Worm (Caenorhabditis elegans) whole organism, L4 larva: ENCODE data around the gene ani-2.
A peak's percentile ranks its signal among the peaks of the same experiment; 100 is the strongest.

ENCODE experiments used
- F26F4.8 ChIP-seq: fragments of 200-800 bp; sonication (Bioruptor generic); conservative IDR thresholded peaks from 2 replicates; pipeline ENCODE4 v1.3.6; 2022; ENCODE audit warnings: missing genetic modification characterization, missing compliant biosample characterization
- F44E2.7 ChIP-seq: fragments of 200-800 bp; sonication (Bioruptor generic); IDR thresholded peaks from 2 replicates; pipeline ENCODE4 v2.1.2; 2022; ENCODE audit warnings: missing genetic modification characterization, missing compliant biosample characterization
- F49E8.2 ChIP-seq: sonication (generic microtip); optimal IDR thresholded peaks from 2 replicates; lab custom pipeline; 2016; ENCODE audit warnings: missing compliant biosample characterization, mild to moderate bottlenecking, missing genetic modification characterization, borderline replicate concordance
- R02D3.7 ChIP-seq: fragments of 150-350 bp; sonication (generic microtip); optimal IDR thresholded peaks from 3 replicates; lab custom pipeline; 2014; ENCODE audit warnings: missing biosample characterization, missing genetic modification characterization
- T20F7.1 ChIP-seq: fragments of 200-800 bp; sonication (Bioruptor generic); optimal IDR thresholded peaks from 2 replicates; lab custom pipeline; 2018; ENCODE audit warnings: mild to moderate bottlenecking, missing genetic modification characterization, missing compliant biosample characterization
- Y75B8A.6 ChIP-seq: fragments of 200-800 bp; sonication (Bioruptor generic); IDR thresholded peaks from 2 replicates; pipeline ENCODE4 v1.3.6; 2022; ENCODE audit warnings: missing genetic modification reagents, missing genetic modification characterization, missing compliant biosample characterization
- ZK337.2 ChIP-seq: fragments of 200-800 bp; sonication (Bioruptor generic); IDR thresholded peaks from 2 replicates; pipeline ENCODE4 v1.3.6; 2022; ENCODE audit warnings: missing genetic modification reagents, missing genetic modification characterization, missing compliant biosample characterization
- ZK546.5 ChIP-seq, 2 experiments: sonication (generic microtip); optimal IDR thresholded peaks; 2 replicates each; lab custom pipeline; 2017; ENCODE audit warnings: missing biosample characterization in 2 of 2, missing genetic modification characterization in 2 of 2
- aha-1 ChIP-seq: fragments of 150-350 bp; peaks from one replicate; lab custom pipeline; 2014; ENCODE audit warnings: missing biosample characterization, missing genetic modification characterization
- attf-4 ChIP-seq: sonication (generic microtip); optimal IDR thresholded peaks from 3 replicates; lab custom pipeline; 2017; ENCODE audit warnings: missing biosample characterization, missing genetic modification characterization
- ceh-82 ChIP-seq: sonication (generic microtip); optimal IDR thresholded peaks from 2 replicates; lab custom pipeline; 2017; ENCODE audit warnings: missing biosample characterization, missing genetic modification characterization
- ces-1 ChIP-seq: fragments of 150-350 bp; sonication (generic microtip); optimal IDR thresholded peaks from 4 replicates; lab custom pipeline; 2014; ENCODE audit warnings: missing biosample characterization, missing genetic modification reagents, missing genetic modification characterization
- cey-2 ChIP-seq: sonication (generic microtip); optimal IDR thresholded peaks from 3 replicates; lab custom pipeline; 2017; ENCODE audit warnings: missing genetic modification characterization, mild to moderate bottlenecking, missing compliant biosample characterization, antibody characterized with exemption, borderline replicate concordance; ENCODE audit not compliant: insufficient read depth
- ctbp-1 ChIP-seq: fragments of 200-800 bp; sonication (Bioruptor generic); IDR thresholded peaks from 2 replicates; pipeline ENCODE4 v1.3.6; 2022; ENCODE audit warnings: missing genetic modification reagents, missing genetic modification characterization, missing compliant biosample characterization
- daf-12 ChIP-seq: fragments of 150-350 bp; optimal IDR thresholded peaks from 2 replicates; lab custom pipeline; 2014; ENCODE audit warnings: missing biosample characterization, missing genetic modification reagents, missing genetic modification characterization
- daf-8 ChIP-seq: fragments of 200-800 bp; sonication (Bioruptor generic); IDR thresholded peaks from 2 replicates; pipeline ENCODE4 v1.3.6; 2022; ENCODE audit warnings: missing genetic modification characterization, missing compliant biosample characterization
- dmd-6 ChIP-seq: fragments of 200-800 bp; sonication (Bioruptor generic); IDR thresholded peaks from 2 replicates; pipeline ENCODE4 v1.3.6; 2022; ENCODE audit warnings: missing genetic modification reagents, missing genetic modification characterization, missing compliant biosample characterization
- duxl-1 ChIP-seq: sonication (generic microtip); optimal IDR thresholded peaks from 2 replicates; lab custom pipeline; 2016; ENCODE audit warnings: mild to moderate bottlenecking, missing genetic modification characterization, moderate library complexity, missing compliant biosample characterization; ENCODE audit not compliant: poor library complexity
- egl-27 ChIP-seq: sonication (generic microtip); optimal IDR thresholded peaks from 3 replicates; lab custom pipeline; 2017; ENCODE audit warnings: missing biosample characterization, missing genetic modification reagents, missing genetic modification characterization
- egl-43 ChIP-seq: fragments of 200-800 bp; sonication (Bioruptor generic); IDR thresholded peaks from 2 replicates; pipeline ENCODE4 v1.3.6; 2022; ENCODE audit warnings: missing genetic modification reagents, missing genetic modification characterization, missing compliant biosample characterization
- fkh-10 ChIP-seq: fragments of 150-350 bp; optimal IDR thresholded peaks from 2 replicates; lab custom pipeline; 2014; ENCODE audit warnings: missing biosample characterization, missing genetic modification reagents, missing genetic modification characterization
- fos-1 ChIP-seq: fragments of 150-350 bp; optimal IDR thresholded peaks from 2 replicates; lab custom pipeline; 2014; ENCODE audit warnings: missing biosample characterization, missing genetic modification characterization
- gei-8 ChIP-seq: fragments of 200-800 bp; sonication (Bioruptor generic); optimal IDR thresholded peaks from 2 replicates; lab custom pipeline; 2018; ENCODE audit warnings: mild to moderate bottlenecking, missing genetic modification characterization, missing compliant biosample characterization
- lim-7 ChIP-seq: fragments of 200-800 bp; sonication (Bioruptor generic); IDR thresholded peaks from 2 replicates; pipeline ENCODE4 v1.3.6; 2022; ENCODE audit warnings: missing genetic modification characterization, missing compliant biosample characterization
- lin-15B ChIP-seq: fragments of 150-350 bp; sonication (generic microtip); optimal IDR thresholded peaks from 3 replicates; lab custom pipeline; 2014; ENCODE audit warnings: missing biosample characterization, missing genetic modification characterization
- lin-38 ChIP-seq: fragments of 200-800 bp; sonication (Bioruptor generic); IDR thresholded peaks from 2 replicates; pipeline ENCODE4 v1.3.6; 2022; ENCODE audit warnings: missing genetic modification reagents, missing genetic modification characterization, missing compliant biosample characterization
- lin-39 ChIP-seq: fragments of 150-350 bp; optimal IDR thresholded peaks from 2 replicates; lab custom pipeline; 2014; ENCODE audit warnings: missing biosample characterization, missing genetic modification reagents, missing genetic modification characterization
- lir-3 ChIP-seq: sonication (generic microtip); optimal IDR thresholded peaks from 2 replicates; lab custom pipeline; 2016; ENCODE audit warnings: mild to moderate bottlenecking, missing genetic modification characterization, missing compliant biosample characterization
- madf-5 ChIP-seq, 2 experiments: fragments of 200-800 bp; sonication (Bioruptor generic); IDR thresholded peaks; 2 replicates each; pipeline ENCODE4 v1.3.6; 2022; ENCODE audit warnings: missing compliant biosample characterization in 2 of 2, missing genetic modification characterization in 2 of 2
- madf-9 ChIP-seq: fragments of 200-800 bp; sonication (Bioruptor generic); conservative IDR thresholded peaks from 2 replicates; pipeline ENCODE4 v1.3.6; 2022; ENCODE audit warnings: missing genetic modification reagents, missing genetic modification characterization, missing compliant biosample characterization
- mxl-2 ChIP-seq: fragments of 200-800 bp; sonication (Bioruptor generic); conservative IDR thresholded peaks from 2 replicates; pipeline ENCODE4 v1.3.6; 2022; ENCODE audit warnings: missing genetic modification reagents, missing genetic modification characterization, missing compliant biosample characterization
- nhr-11 ChIP-seq: fragments of 150-350 bp; optimal IDR thresholded peaks from 2 replicates; lab custom pipeline; 2014; ENCODE audit warnings: missing biosample characterization, missing genetic modification characterization
- nhr-111 ChIP-seq: fragments of 200-800 bp; sonication (Bioruptor generic); optimal IDR thresholded peaks from 2 replicates; lab custom pipeline; 2018; ENCODE audit warnings: mild to moderate bottlenecking, missing genetic modification characterization, missing compliant biosample characterization
- nhr-237 ChIP-seq: sonication (generic microtip); optimal IDR thresholded peaks from 2 replicates; lab custom pipeline; 2017; ENCODE audit warnings: missing biosample characterization, missing genetic modification characterization
- nhr-25 ChIP-seq: sonication (generic microtip); optimal IDR thresholded peaks from 2 replicates; lab custom pipeline; 2017; ENCODE audit warnings: missing genetic modification characterization, mild to moderate bottlenecking, missing compliant biosample characterization, antibody characterized with exemption, moderate library complexity, borderline replicate concordance; ENCODE audit not compliant: insufficient read depth
- nhr-41 ChIP-seq: fragments of 200-800 bp; sonication (Bioruptor generic); IDR thresholded peaks from 2 replicates; pipeline ENCODE4 v1.3.6; 2022; ENCODE audit warnings: missing genetic modification reagents, missing genetic modification characterization, missing compliant biosample characterization
- nhr-42 ChIP-seq: fragments of 200-800 bp; sonication (Bioruptor generic); IDR thresholded peaks from 2 replicates; pipeline ENCODE4 v1.3.6; 2022; ENCODE audit warnings: missing genetic modification characterization, missing compliant biosample characterization
- php-3 ChIP-seq: fragments of 200-800 bp; sonication (Bioruptor generic); IDR thresholded peaks from 2 replicates; pipeline ENCODE4 v1.3.6; 2022; ENCODE audit warnings: missing genetic modification reagents, missing genetic modification characterization, missing compliant biosample characterization
- saeg-2 ChIP-seq: fragments of 200-800 bp; sonication (Bioruptor generic); IDR thresholded peaks from 2 replicates; pipeline ENCODE4 v1.3.6; 2022; ENCODE audit warnings: missing genetic modification reagents, missing genetic modification characterization, missing compliant biosample characterization
- sdz-12 ChIP-seq: fragments of 200-800 bp; sonication (Bioruptor generic); optimal IDR thresholded peaks from 2 replicates; lab custom pipeline; 2018; ENCODE audit warnings: mild to moderate bottlenecking, missing genetic modification characterization, missing compliant biosample characterization
- set-16 ChIP-seq: fragments of 200-800 bp; sonication (Bioruptor generic); IDR thresholded peaks from 2 replicates; pipeline ENCODE4 v1.3.6; 2022; ENCODE audit warnings: missing genetic modification reagents, missing genetic modification characterization, missing compliant biosample characterization
- spr-3 ChIP-seq: fragments of 200-800 bp; sonication (Bioruptor generic); optimal IDR thresholded peaks from 2 replicates; lab custom pipeline; 2018; ENCODE audit warnings: mild to moderate bottlenecking, missing genetic modification characterization, missing compliant biosample characterization
- tra-1 ChIP-seq: fragments of 200-800 bp; sonication (Bioruptor generic); IDR thresholded peaks from 2 replicates; pipeline ENCODE4 v1.3.6; 2022; ENCODE audit warnings: missing genetic modification reagents, missing genetic modification characterization, missing compliant biosample characterization
- vab-7 ChIP-seq: fragments of 200-800 bp; sonication (Bioruptor generic); IDR thresholded peaks from 2 replicates; pipeline ENCODE4 v1.3.6; 2022; ENCODE audit warnings: missing genetic modification reagents, missing genetic modification characterization, missing compliant biosample characterization
- zag-1 ChIP-seq: fragments of 150-350 bp; optimal IDR thresholded peaks from 2 replicates; lab custom pipeline; 2014; ENCODE audit warnings: missing biosample characterization, missing genetic modification characterization
- zfp-2 ChIP-seq: sonication (generic microtip); optimal IDR thresholded peaks from 2 replicates; lab custom pipeline; 2016; ENCODE audit warnings: mild to moderate bottlenecking, missing genetic modification characterization, missing compliant biosample characterization
- zfp-3 ChIP-seq: fragments of 200-800 bp; sonication (Bioruptor generic); conservative IDR thresholded peaks from 2 replicates; pipeline ENCODE4 v1.3.6; 2022; ENCODE audit warnings: missing genetic modification reagents, missing genetic modification characterization, missing compliant biosample characterization
- zip-11 ChIP-seq: fragments of 200-800 bp; sonication (Bioruptor generic); IDR thresholded peaks from 2 replicates; pipeline ENCODE4 v1.3.6; 2022; ENCODE audit warnings: missing genetic modification characterization, missing compliant biosample characterization
- zip-2 ChIP-seq: fragments of 150-350 bp; optimal IDR thresholded peaks from 2 replicates; lab custom pipeline; 2014; ENCODE audit warnings: missing biosample characterization, missing genetic modification characterization
- ztf-7 ChIP-seq: fragments of 150-350 bp; optimal IDR thresholded peaks from 2 replicates; lab custom pipeline; 2014; ENCODE audit warnings: missing biosample characterization, missing genetic modification characterization

The ani-2 gene

ce11 chrII:6331222-6331830, 33.8 kb downstream of the ani-2 start, which contains the start of gene set-4 (continued):
- TF ChIP-seq daf-12 (tag; lab: Kevin White, UChicago) (no peak), egl-27 (no peak), madf-9 (peak; percentile 64; the same call in 1 of the 2 replicates), fos-1 (tag; lab: Kevin White, UChicago) (no peak), nhr-11 (peak; percentile 89), tra-1 (peak; percentile 87), duxl-1 (tag; lab: Kevin White, UChicago) (peak; percentile 77), zfp-2 (tag; lab: Kevin White, UChicago) (peak; percentile 52), ZK337.2 (GFP tag; lab: Robert Waterston, UW) (no peak), zag-1 (tag; lab: Kevin White, UChicago) (no peak), F49E8.2 (tag; lab: Kevin White, UChicago) (no peak), lim-7 (no peak), sdz-12 (GFP tag; lab: Kevin White, UChicago) (no peak), egl-43 (GFP tag; lab: Robert Waterston, UW) (no peak; the same call in 1 of the 2 replicates), nhr-237 (tag; lab: Kevin White, UChicago) (no peak), saeg-2 (GFP tag; lab: Robert Waterston, UW) (no peak), nhr-25 (peak; percentile 85), ces-1 (no peak), lin-39 (tag; lab: Kevin White, UChicago) (no peak), ZK546.5 (tag; optimal IDR thresholded peaks at IDR 0.05; lab: Kevin White, UChicago) (no peak), nhr-41 (GFP tag; lab: Robert Waterston, UW) (peak; percentile 22; the same call in 1 of the 2 replicates), nhr-111 (GFP tag; lab: Kevin White, UChicago) (no peak), ztf-7 (tag; lab: Kevin White, UChicago) (peak; percentile 72), fkh-10 (peak; percentile 95), lir-3 (tag; lab: Kevin White, UChicago) (no peak), daf-8 (GFP tag; lab: Robert Waterston, UW) (no peak), nhr-42 (GFP tag; lab: Robert Waterston, UW) (peak; percentile 85), zip-2 (no peak), Y75B8A.6 (GFP tag; lab: Robert Waterston, UW) (no peak), set-16 (peak; percentile 25; the same call in 1 of the 2 replicates), ceh-82 (no peak), mxl-2 (no peak), attf-4 (tag; lab: Kevin White, UChicago) (no peak), lin-38 (GFP tag; lab: Robert Waterston, UW) (peak; percentile 90), zip-11 (GFP tag; lab: Robert Waterston, UW) (no peak), madf-5 (GFP tag; IDR thresholded peaks at IDR 0.05; lab: Robert Waterston, UW) (no peak), spr-3 (peak; percentile 68), gei-8 (peak; percentile 35), dmd-6 (peak; percentile 93), php-3 (GFP tag; lab: Robert Waterston, UW) (0 out of 2 replicates have a peak, but pooled peaks have one; percentile 20), F26F4.8 (no peak), vab-7 (0 out of 2 replicates have a peak, but pooled peaks have one; percentile 29), aha-1 (peak; percentile 99), zfp-3 (0 out of 2 replicates have a peak, but pooled peaks have one; percentile 65), F44E2.7 (GFP tag; lab: Robert Waterston, UW) (no peak), ctbp-1 (peak; percentile 88), R02D3.7 (tag; lab: Kevin White, UChicago) (no peak), lin-15B (tag; lab: Kevin White, UChicago) (no peak), T20F7.1 (GFP tag; lab: Kevin White, UChicago) (peak; percentile 85), cey-2 (tag; lab: Kevin White, UChicago) (no peak)
